Worm (Caenorhabditis elegans): ENCODE results near the gene K12B6.9.

Gene K12B6.9

ce11 chrV:6335226-6335625 lies 42.8 kb upstream of the K12B6.9 start:
- TF ChIP-seq lin-40 (tag; optimal IDR thresholded peaks at IDR 0.05), result no peak
- no peak for TF ChIP-seq Y53F4B.3 (GFP tag; IDR thresholded peaks at IDR 0.05)
- peak; percentile 7 for TF ChIP-seq somi-1 (GFP tag; optimal IDR thresholded peaks at IDR 0.05)
- peak; percentile 93 for TF ChIP-seq lin-26 (GFP tag; IDR thresholded peaks at IDR 0.05)
- peak; percentile 45 for TF ChIP-seq F23B12.7 (tag; optimal IDR thresholded peaks at IDR 0.05; ENCODE audit: insufficient read depth)
- TF ChIP-seq hmg-1.2 (GFP tag; IDR thresholded peaks at IDR 0.05), result peak; percentile 61
- TF ChIP-seq nfyb-1 (GFP tag; IDR thresholded peaks at IDR 0.05), result peak; percentile 64; the same call in 1 of the 2 replicates
- TF ChIP-seq athp-1 (tag; optimal IDR thresholded peaks at IDR 0.05), result peak; percentile 56
- TF ChIP-seq ccch-3 (GFP tag; optimal IDR thresholded peaks at IDR 0.05), result no peak
- TF ChIP-seq let-607 (tag; optimal IDR thresholded peaks at IDR 0.05), result peak; percentile 16 to 34
- peak; percentile 85 for TF ChIP-seq F57A8.1 (GFP tag; optimal IDR thresholded peaks at IDR 0.05)
- no peak for TF ChIP-seq tbx-9 (tag; optimal IDR thresholded peaks at IDR 0.05; ENCODE audit: borderline replicate concordance)
- TF ChIP-seq efl-1 (GFP tag; optimal IDR thresholded peaks at IDR 0.05), result no peak
- TF ChIP-seq Y79H2A.3 (GFP tag; conservative IDR thresholded peaks at IDR 0.05), result no peak
- peak; percentile 66 for TF ChIP-seq madf-6 (GFP tag; IDR thresholded peaks at IDR 0.05)
- TF ChIP-seq B0261.1 (tag; optimal IDR thresholded peaks at IDR 0.05), result peak; percentile 76
- TF ChIP-seq nfya-2 (GFP tag; IDR thresholded peaks at IDR 0.05), result no peak
- TF ChIP-seq ceh-100 (GFP tag; IDR thresholded peaks at IDR 0.05), result 0 out of 2 replicates have a peak, but pooled peaks have one; percentile 32
- 0 out of 2 replicates have a peak, but pooled peaks have one; percentile 59 for TF ChIP-seq ekl-4 (GFP tag; IDR thresholded peaks at IDR 0.05)
- TF ChIP-seq ztf-18 (tag; optimal IDR thresholded peaks at IDR 0.05), result peak; percentile 72
- TF ChIP-seq zfh-2 (GFP tag; conservative IDR thresholded peaks at IDR 0.05), result no peak
- TF ChIP-seq bed-1 (GFP tag; IDR thresholded peaks at IDR 0.05), result 0 out of 2 replicates have a peak, but pooled peaks have one; percentile 45
- TF ChIP-seq hlh-12 (tag; optimal IDR thresholded peaks at IDR 0.05), result peak; percentile 6
- TF ChIP-seq mcd-1 (GFP tag; IDR thresholded peaks at IDR 0.05), result no peak
- TF ChIP-seq nfya-1 (tag; optimal IDR thresholded peaks at IDR 0.05; ENCODE audit: borderline replicate concordance, insufficient read depth), result no peak
- no peak for TF ChIP-seq pha-4 (tag; optimal IDR thresholded peaks at IDR 0.05)
- TF ChIP-seq cebp-2 (GFP tag; IDR thresholded peaks at IDR 0.05), result peak; percentile 85
- peak; percentile 45 for TF ChIP-seq ztf-26 (tag; optimal IDR thresholded peaks at IDR 0.05)
- TF ChIP-seq snpc-4 (GFP tag; optimal IDR thresholded peaks at IDR 0.05), result no peak
- peak in 1 of 4 experiments; percentile 16 for TF ChIP-seq snpc-4 (tag; optimal IDR thresholded peaks at IDR 0.05)
- TF ChIP-seq gei-17 (GFP tag; optimal IDR thresholded peaks at IDR 0.05), result no peak
- no peak for TF ChIP-seq C06A6.2 (GFP tag; conservative IDR thresholded peaks at IDR 0.05)
- no peak for TF ChIP-seq egl-18 (GFP tag; IDR thresholded peaks at IDR 0.05)
- peak; percentile 47 for TF ChIP-seq ZK185.1 (tag; optimal IDR thresholded peaks at IDR 0.05; ENCODE audit: poor library complexity, severe bottlenecking)
- TF ChIP-seq F10E7.11 (tag; optimal IDR thresholded peaks at IDR 0.05), result no peak
- no peak for TF ChIP-seq F55B11.4 (tag; optimal IDR thresholded peaks at IDR 0.05; ENCODE audit: borderline replicate concordance, insufficient read depth)
- TF ChIP-seq atf-7 (tag; optimal IDR thresholded peaks at IDR 0.05), result peak; percentile 17
- no peak for TF ChIP-seq mel-28 (tag; optimal IDR thresholded peaks at IDR 0.05; ENCODE audit: borderline replicate concordance)
- no peak for TF ChIP-seq ztf-28 (GFP tag; IDR thresholded peaks at IDR 0.05)
- TF ChIP-seq F37B4.10 (GFP tag; IDR thresholded peaks at IDR 0.05), result no peak
- TF ChIP-seq dox-1 (GFP tag; IDR thresholded peaks at IDR 0.05), result no peak; the same call in 1 of the 2 replicates
- TF ChIP-seq sdz-38 (tag; optimal IDR thresholded peaks at IDR 0.05), result no peak
- TF ChIP-seq pbrm-1 (GFP tag; IDR thresholded peaks at IDR 0.05), result peak; percentile 70
- no peak for TF ChIP-seq hrde-1 (tag; optimal IDR thresholded peaks at IDR 0.05; ENCODE audit: borderline replicate concordance)
- peak; percentile 91 for TF ChIP-seq mxl-1 (tag; optimal IDR thresholded peaks at IDR 0.05)
- peak; percentile 81 for TF ChIP-seq nhr-90 (tag; optimal IDR thresholded peaks at IDR 0.05)
- TF ChIP-seq lin-54 (GFP tag; optimal IDR thresholded peaks at IDR 0.05), result peak; percentile 56
- TF ChIP-seq sea-2 (GFP tag; IDR thresholded peaks at IDR 0.05), result 0 out of 2 replicates have a peak, but pooled peaks have one; percentile 9
